Fruit fly (Drosophila melanogaster): Measurements from ENCODE around the gene CG12692.

CG12692 gene

dm6 chrX:4323911-4324368 lies 21.8 kb upstream of the CG12692 start (continued):
- TF ChIP-seq CG34224 (GFP tag; IDR thresholded peaks at IDR 0.05; ENCODE audit: partially characterized antibody) = no peak
- no peak for TF ChIP-seq CG10565 (GFP tag; optimal IDR thresholded peaks at IDR 0.05)
- no peak for TF ChIP-seq hb (GFP tag; IDR thresholded peaks at IDR 0.05; ENCODE audit: partially characterized antibody)
- no peak for TF ChIP-seq wek (GFP tag; optimal IDR thresholded peaks at IDR 0.05)
- TF ChIP-seq CG6175 (GFP tag; IDR thresholded peaks at IDR 0.05) = no peak; the same call in 2 of the 3 replicates
- no peak for TF ChIP-seq NC2α (GFP tag; optimal IDR thresholded peaks at IDR 0.05)
- no peak for TF ChIP-seq Kr (GFP tag; optimal IDR thresholded peaks at IDR 0.05)
- no peak for TF ChIP-seq Hr78 (GFP tag; optimal IDR thresholded peaks at IDR 0.05)
- peak; percentile 60; the same call in 1 of the 2 replicates for TF ChIP-seq CG31441 (GFP tag; IDR thresholded peaks at IDR 0.05)
- TF ChIP-seq ranshi (GFP tag; IDR thresholded peaks at IDR 0.05) = peak; percentile 41; the same call in 1 of the 2 replicates
- TF ChIP-seq Asciz (GFP tag; optimal IDR thresholded peaks at IDR 0.05) = peak; percentile 18
- no peak for TF ChIP-seq CG1529 (GFP tag; optimal IDR thresholded peaks at IDR 0.05)
- no peak for TF ChIP-seq da (GFP tag; optimal IDR thresholded peaks at IDR 0.05)
- no peak for TF ChIP-seq sna (GFP tag; IDR thresholded peaks at IDR 0.05; ENCODE audit: partially characterized antibody)
- TF ChIP-seq CG3065 (GFP tag; optimal IDR thresholded peaks at IDR 0.05) = no peak
- TF ChIP-seq CG8089 (GFP tag; optimal IDR thresholded peaks at IDR 0.05) = no peak
- peak; percentile 31 for TF ChIP-seq CG6272 (GFP tag; IDR thresholded peaks at IDR 0.05)
- TF ChIP-seq CG10979 (tag; optimal IDR thresholded peaks at IDR 0.05) = peak; percentile 37
- no peak for TF ChIP-seq CG6654 (GFP tag; optimal IDR thresholded peaks at IDR 0.05)
- peak; percentile 72 for TF ChIP-seq tio (GFP tag; optimal IDR thresholded peaks at IDR 0.05)
- TF ChIP-seq ato (GFP tag; IDR thresholded peaks at IDR 0.05; ENCODE audit: partially characterized antibody) = no peak
- peak; percentile 67 for TF ChIP-seq CG9817 (tag; optimal IDR thresholded peaks at IDR 0.05)
- no peak for TF ChIP-seq CG34376 (GFP tag; optimal IDR thresholded peaks at IDR 0.05)
- TF ChIP-seq ERR (GFP tag; optimal IDR thresholded peaks at IDR 0.05) = no peak
- no peak for TF ChIP-seq GATAe (GFP tag; conservative IDR thresholded peaks at IDR 0.05)
- TF ChIP-seq CG17912 (GFP tag; optimal IDR thresholded peaks at IDR 0.05) = no peak
- peak; percentile 28 for TF ChIP-seq CG1792 (GFP tag; optimal IDR thresholded peaks at IDR 0.05)
- no peak for TF ChIP-seq Oaz (GFP tag; IDR thresholded peaks at IDR 0.05)
- no peak for TF ChIP-seq Gsc (GFP tag; IDR thresholded peaks at IDR 0.05)
- no peak for TF ChIP-seq aop (GFP tag; IDR thresholded peaks at IDR 0.05)
- peak; percentile 83 for TF ChIP-seq gem (tag; optimal IDR thresholded peaks at IDR 0.05)
- TF ChIP-seq CG9797 (GFP tag; optimal IDR thresholded peaks at IDR 0.05) = no peak
- TF ChIP-seq CG13424 (tag; optimal IDR thresholded peaks at IDR 0.05) = peak; percentile 67
- no peak for TF ChIP-seq run (tag; optimal IDR thresholded peaks at IDR 0.05)
- no peak for TF ChIP-seq CG32767 (GFP tag; IDR thresholded peaks at IDR 0.05)
- TF ChIP-seq HmgD (GFP tag; optimal IDR thresholded peaks at IDR 0.05) = no peak
- TF ChIP-seq D (optimal IDR thresholded peaks at IDR 0.05) = no peak
- no peak for TF ChIP-seq D (GFP tag; optimal IDR thresholded peaks at IDR 0.05)
- no peak for TF ChIP-seq CG33213 (GFP tag; optimal IDR thresholded peaks at IDR 0.05)
- peak; percentile 61 for TF ChIP-seq CG14014 (GFP tag; IDR thresholded peaks at IDR 0.05)
- no peak; the same call in none of the 2 replicates for TF ChIP-seq rib (GFP tag; IDR thresholded peaks at IDR 0.05)
- peak; percentile 49 for TF ChIP-seq fd96Cb (tag; optimal IDR thresholded peaks at IDR 0.05)
- peak; percentile 43 for TF ChIP-seq pho (GFP tag; optimal IDR thresholded peaks at IDR 0.05)
- TF ChIP-seq Dek (tag; optimal IDR thresholded peaks at IDR 0.05) = peak; percentile 53
- no peak for TF ChIP-seq MTF-1 (GFP tag; optimal IDR thresholded peaks at IDR 0.05; ENCODE audit: borderline replicate concordance)
- no peak for TF ChIP-seq croc (GFP tag; conservative IDR thresholded peaks at IDR 0.05)
- TF ChIP-seq wor (GFP tag; IDR thresholded peaks at IDR 0.05) = no peak
- TF ChIP-seq CG10431 (GFP tag; optimal IDR thresholded peaks at IDR 0.05) = no peak
- peak; percentile 37 for TF ChIP-seq caup (GFP tag; optimal IDR thresholded peaks at IDR 0.05; ENCODE audit: severe bottlenecking)
- TF ChIP-seq so (GFP tag; IDR thresholded peaks at IDR 0.05) = no peak; the same call in 2 of the 3 replicates
- peak; percentile 49 for TF ChIP-seq CG18262 (tag; optimal IDR thresholded peaks at IDR 0.05)
